Fruit fly (Drosophila melanogaster) whole organism, embryonic: ENCODE results near the gene CG5808.

Experiments used
- Ada2b ChIP-seq: fragments of 200-800 bp; sonication (Bioruptor generic); IDR thresholded peaks from 2 replicates; pipeline ENCODE4 v1.3.6; 2022; ENCODE audit warnings: missing biosample characterization, missing genetic modification characterization
- Asciz ChIP-seq: fragments of 200-800 bp; sonication (Bioruptor generic); optimal IDR thresholded peaks from 2 replicates; lab custom pipeline; 2017; ENCODE audit warnings: missing biosample characterization, mild to moderate bottlenecking, missing genetic modification characterization, missing genetic modification reagents
- Bteb2 ChIP-seq: fragments of 200-800 bp; sonication (Bioruptor generic); optimal IDR thresholded peaks from 2 replicates; lab custom pipeline; 2016; ENCODE audit warnings: missing biosample characterization, missing genetic modification characterization
- CG10366 ChIP-seq: fragments of 200-800 bp; sonication (Bioruptor generic); IDR thresholded peaks from 2 replicates; pipeline ENCODE4 v1.3.6; 2022; ENCODE audit warnings: missing biosample characterization, missing genetic modification characterization
- CG11696 ChIP-seq: fragments of 200-800 bp; sonication (Bioruptor generic); IDR thresholded peaks from 2 replicates; pipeline ENCODE4 v1.3.6; 2022; ENCODE audit warnings: missing biosample characterization, missing genetic modification characterization
- CG12104 ChIP-seq: fragments of 200-800 bp; sonication (Bioruptor generic); optimal IDR thresholded peaks from 3 replicates; lab custom pipeline; 2016; ENCODE audit warnings: missing biosample characterization, missing genetic modification characterization
- CG12219 ChIP-seq: fragments of 200-800 bp; sonication (Bioruptor generic); optimal IDR thresholded peaks from 3 replicates; lab custom pipeline; 2018; ENCODE audit warnings: missing biosample characterization, mild to moderate bottlenecking, missing genetic modification characterization
- CG12769 ChIP-seq: fragments of 200-800 bp; sonication (Bioruptor generic); optimal IDR thresholded peaks from 2 replicates; lab custom pipeline; 2019; ENCODE audit warnings: missing biosample characterization, mild to moderate bottlenecking, missing genetic modification characterization, moderate library complexity
- CG13123 ChIP-seq: fragments of 200-800 bp; sonication (Bioruptor generic); optimal IDR thresholded peaks from 2 replicates; lab custom pipeline; 2016; ENCODE audit warnings: missing biosample characterization, missing genetic modification characterization
- CG14667 ChIP-seq: fragments of 200-800 bp; sonication (Bioruptor generic); IDR thresholded peaks from 2 replicates; pipeline ENCODE4 v1.3.6; 2022; ENCODE audit warnings: missing biosample characterization, missing genetic modification characterization
- CG14710 ChIP-seq: fragments of 200-800 bp; sonication (Bioruptor generic); optimal IDR thresholded peaks from 3 replicates; lab custom pipeline; 2019; ENCODE audit warnings: missing biosample characterization, mild to moderate bottlenecking, missing genetic modification characterization, moderate library complexity
- CG2129 ChIP-seq: fragments of 200-800 bp; sonication (Bioruptor generic); IDR thresholded peaks from 2 replicates; pipeline ENCODE4 v1.3.6; 2022; ENCODE audit warnings: missing biosample characterization, missing genetic modification characterization; ENCODE audit not compliant: partially characterized antibody
- CG42726 ChIP-seq: fragments of 200-800 bp; sonication (Bioruptor generic); IDR thresholded peaks from 2 replicates; pipeline ENCODE4 v1.3.6; 2022; ENCODE audit warnings: missing biosample characterization, missing genetic modification characterization; ENCODE audit not compliant: partially characterized antibody
- CG6254 ChIP-seq: fragments of 200-800 bp; sonication (Bioruptor generic); optimal IDR thresholded peaks from 3 replicates; lab custom pipeline; 2017; ENCODE audit warnings: mild to moderate bottlenecking, missing biosample characterization, missing genetic modification reagents, missing genetic modification characterization
- CG7786 ChIP-seq: fragments of 200-800 bp; sonication (Bioruptor generic); optimal IDR thresholded peaks from 2 replicates; lab custom pipeline; 2016; ENCODE audit warnings: missing biosample characterization, missing genetic modification characterization
- CG7839 ChIP-seq: fragments of 200-800 bp; sonication (Bioruptor generic); optimal IDR thresholded peaks from 3 replicates; lab custom pipeline; 2018; ENCODE audit warnings: missing biosample characterization, mild to moderate bottlenecking, missing genetic modification characterization, moderate library complexity
- CG9215 ChIP-seq: fragments of 200-800 bp; sonication (Bioruptor generic); IDR thresholded peaks from 2 replicates; pipeline ENCODE4 v1.3.6; 2022; ENCODE audit warnings: missing biosample characterization, missing genetic modification characterization
- CG9817 ChIP-seq: fragments of 200-800 bp; sonication (Bioruptor generic); optimal IDR thresholded peaks from 2 replicates; lab custom pipeline; 2018; ENCODE audit warnings: missing biosample characterization, mild to moderate bottlenecking, missing genetic modification characterization, moderate library complexity
- D19A ChIP-seq: fragments of 200-800 bp; optimal IDR thresholded peaks from 3 replicates; lab custom pipeline; 2019; ENCODE audit warnings: missing biosample characterization, mild to moderate bottlenecking, missing genetic modification characterization, moderate library complexity
- Dip3 ChIP-seq: fragments of 200-800 bp; sonication (Bioruptor generic); optimal IDR thresholded peaks from 3 replicates; lab custom pipeline; 2016; ENCODE audit warnings: missing biosample characterization, missing genetic modification characterization
- Ets97D ChIP-seq: fragments of 200-800 bp; sonication (Bioruptor generic); optimal IDR thresholded peaks from 3 replicates; lab custom pipeline; 2016; ENCODE audit warnings: missing biosample characterization, missing genetic modification characterization
- Fer3 ChIP-seq: fragments of 200-800 bp; sonication (Bioruptor generic); optimal IDR thresholded peaks from 2 replicates; lab custom pipeline; 2018; ENCODE audit warnings: missing biosample characterization, mild to moderate bottlenecking, missing genetic modification characterization, moderate library complexity
- HLHmδ ChIP-seq: fragments of 200-800 bp; sonication (Bioruptor generic); optimal IDR thresholded peaks from 2 replicates; lab custom pipeline; 2018; ENCODE audit warnings: missing biosample characterization, mild to moderate bottlenecking, missing genetic modification characterization, moderate library complexity
- HmgD ChIP-seq: fragments of 200-800 bp; sonication (Bioruptor generic); optimal IDR thresholded peaks from 3 replicates; lab custom pipeline; 2016; ENCODE audit warnings: missing biosample characterization, missing genetic modification characterization
- Hr3 ChIP-seq: fragments of 200-800 bp; sonication (Bioruptor generic); optimal IDR thresholded peaks from 3 replicates; lab custom pipeline; 2016; ENCODE audit warnings: missing biosample characterization, missing genetic modification characterization
- Ravus ChIP-seq: fragments of 200-800 bp; sonication (Bioruptor generic); IDR thresholded peaks from 2 replicates; pipeline ENCODE4 v1.3.6; 2022; ENCODE audit warnings: missing biosample characterization, missing genetic modification characterization
- Rfx ChIP-seq: fragments of 200-800 bp; sonication (Bioruptor generic); IDR thresholded peaks from 2 replicates; pipeline ENCODE4 v1.3.6; 2022; ENCODE audit warnings: missing biosample characterization, missing genetic modification characterization
- Spps ChIP-seq: fragments of 200-800 bp; sonication (Bioruptor generic); optimal IDR thresholded peaks from 2 replicates; lab custom pipeline; 2018; ENCODE audit warnings: missing biosample characterization, mild to moderate bottlenecking, missing genetic modification characterization
- Trl ChIP-seq, 3 experiments: fragments of >200 bp in 2 of 3; fragments of 200-800 bp in 1 of 3; sonication (Bioruptor generic) in 1 of 3; optimal IDR thresholded peaks; 2 replicates in 1 of 3; 3 replicates in 2 of 3; lab custom pipeline; 2016 to 2017; ENCODE audit warnings: missing biosample characterization in 1 of 3, missing genetic modification characterization in 1 of 3
- ap ChIP-seq: fragments of 200-800 bp; sonication (Bioruptor generic); IDR thresholded peaks from 2 replicates; pipeline ENCODE4 v1.3.6; 2022; ENCODE audit warnings: missing biosample characterization, missing genetic modification characterization
- ash1 ChIP-seq: fragments of 200-800 bp; sonication (Bioruptor generic); optimal IDR thresholded peaks from 2 replicates; lab custom pipeline; 2018; ENCODE audit warnings: missing biosample characterization, mild to moderate bottlenecking, missing genetic modification characterization
- az2 ChIP-seq: fragments of 200-800 bp; sonication (Bioruptor generic); optimal IDR thresholded peaks from 3 replicates; lab custom pipeline; 2016; ENCODE audit warnings: missing biosample characterization, missing genetic modification characterization
- btn ChIP-seq: fragments of 200-800 bp; sonication (Bioruptor generic); optimal IDR thresholded peaks from 2 replicates; lab custom pipeline; 2016; ENCODE audit warnings: missing biosample characterization, missing genetic modification characterization
- corto ChIP-seq: fragments of 200-800 bp; sonication (Bioruptor generic); optimal IDR thresholded peaks from 2 replicates; lab custom pipeline; 2016; ENCODE audit warnings: missing biosample characterization, mild to moderate bottlenecking, missing genetic modification characterization, moderate library complexity
- croc ChIP-seq: fragments of 200-800 bp; sonication (Bioruptor generic); conservative IDR thresholded peaks from 3 replicates; pipeline ENCODE4 v1.3.6; 2022; ENCODE audit warnings: missing biosample characterization, missing genetic modification characterization
- gfzf ChIP-seq: fragments of 200-800 bp; sonication (Bioruptor generic); optimal IDR thresholded peaks from 2 replicates; lab custom pipeline; 2016; ENCODE audit warnings: missing biosample characterization, mild to moderate bottlenecking, missing genetic modification characterization, moderate library complexity
- knrl ChIP-seq: fragments of 200-800 bp; sonication (Bioruptor generic); IDR thresholded peaks from 3 replicates; pipeline ENCODE4 v1.3.6; 2022; ENCODE audit warnings: missing biosample characterization, missing genetic modification characterization; ENCODE audit not compliant: partially characterized antibody
- mld ChIP-seq: fragments of 200-800 bp; sonication (Bioruptor generic); IDR thresholded peaks from 3 replicates; pipeline ENCODE4 v1.3.6; 2022; ENCODE audit warnings: missing biosample characterization, missing genetic modification characterization; ENCODE audit not compliant: partially characterized antibody
- nmo ChIP-seq: fragments of 200-800 bp; sonication (Bioruptor generic); optimal IDR thresholded peaks from 2 replicates; lab custom pipeline; 2018; ENCODE audit warnings: missing biosample characterization, mild to moderate bottlenecking, missing genetic modification characterization, moderate library complexity
- onecut ChIP-seq: fragments of 200-800 bp; sonication (Bioruptor generic); IDR thresholded peaks from 2 replicates; pipeline ENCODE4 v1.3.6; 2022; ENCODE audit warnings: missing biosample characterization, missing genetic modification characterization
- otp ChIP-seq: fragments of 200-800 bp; sonication (Bioruptor generic); IDR thresholded peaks from 3 replicates; pipeline ENCODE4, ENCODE4 v1.3.6; 2022; ENCODE audit warnings: missing biosample characterization, missing genetic modification characterization
- p53 ChIP-seq: fragments of 200-800 bp; sonication (Bioruptor generic); optimal IDR thresholded peaks from 2 replicates; lab custom pipeline; 2016; ENCODE audit warnings: missing biosample characterization, missing genetic modification characterization
- peb ChIP-seq: fragments of 200-800 bp; sonication (Bioruptor generic); IDR thresholded peaks from 2 replicates; pipeline ENCODE4 v1.3.6; 2022; ENCODE audit warnings: missing biosample characterization, missing genetic modification characterization
- pfk ChIP-seq: fragments of 200-800 bp; sonication (Bioruptor generic); optimal IDR thresholded peaks from 2 replicates; lab custom pipeline; 2018; ENCODE audit warnings: missing biosample characterization, mild to moderate bottlenecking, missing genetic modification characterization, moderate library complexity
- pnt ChIP-seq: fragments of 200-800 bp; sonication (Bioruptor generic); optimal IDR thresholded peaks from 3 replicates; lab custom pipeline; 2016; ENCODE audit warnings: missing biosample characterization, missing genetic modification characterization
- pzg ChIP-seq: fragments of 200-800 bp; sonication (Bioruptor generic); optimal IDR thresholded peaks from 3 replicates; lab custom pipeline; 2018; ENCODE audit warnings: missing biosample characterization, mild to moderate bottlenecking, missing genetic modification characterization, moderate library complexity
- salm ChIP-seq: fragments of 200-800 bp; sonication (Bioruptor generic); optimal IDR thresholded peaks from 2 replicates; lab custom pipeline; 2018; ENCODE audit warnings: missing biosample characterization, mild to moderate bottlenecking, missing genetic modification characterization
- stc ChIP-seq: fragments of 200-800 bp; sonication (Bioruptor generic); IDR thresholded peaks from 2 replicates; pipeline ENCODE4 v1.3.6; 2022; ENCODE audit warnings: missing biosample characterization, missing genetic modification characterization
- ttk ChIP-seq: fragments of 200-800 bp; sonication (Bioruptor generic); IDR thresholded peaks from 2 replicates; pipeline ENCODE4 v2.1.2; 2022; ENCODE audit warnings: missing biosample characterization, missing genetic modification characterization

CG5808 gene

dm6 chr3R:24813637-24814301 lies 3.0 kb downstream of the CG5808 start, which contains the start of the genes lili and CG34150 (continued):
- TF ChIP-seq salm: no peak
- peak; percentile 56; the same call in 1 of the 2 replicates for TF ChIP-seq CG42726 (GFP tag; lab: Robert Waterston, UW)
- TF ChIP-seq HmgD: no peak
- TF ChIP-seq ash1 (GFP tag; lab: Kevin White, UChicago): no peak
- 0 out of 2 replicates have a peak, but pooled peaks have one; percentile 26 for TF ChIP-seq CG14667 (GFP tag; lab: Robert Waterston, UW)
- TF ChIP-seq Trl (optimal IDR thresholded peaks at IDR 0.05; lab: Kevin White, UChicago): no peak
- TF ChIP-seq Trl (GFP tag; optimal IDR thresholded peaks at IDR 0.05; lab: Kevin White, UChicago): peak; percentile 80
- TF ChIP-seq Ada2b (GFP tag; lab: Robert Waterston, UW): peak; percentile 63; the same call in 1 of the 2 replicates
- no peak for TF ChIP-seq CG11696 (GFP tag; lab: Robert Waterston, UW)
- peak; percentile 35 for TF ChIP-seq gfzf (GFP tag; lab: Kevin White, UChicago)
- TF ChIP-seq CG12219 (GFP tag; lab: Kevin White, UChicago): no peak
- peak; percentile 74 for TF ChIP-seq CG7786 (GFP tag; lab: Kevin White, UChicago)
- peak; percentile 15 for TF ChIP-seq CG6254 (GFP tag; lab: Kevin White, UChicago)
- TF ChIP-seq mld (GFP tag; lab: Robert Waterston, UW): no peak
- peak; percentile 3 for TF ChIP-seq pnt (GFP tag; lab: Kevin White, UChicago)
- TF ChIP-seq CG12769 (tag; lab: Kevin White, UChicago): no peak
- peak; percentile 78 for TF ChIP-seq Rfx (GFP tag; lab: Robert Waterston, UW)
- TF ChIP-seq Spps (tag; lab: Kevin White, UChicago): peak; percentile 43
- peak; percentile 65 for TF ChIP-seq Dip3
- TF ChIP-seq CG9215: peak; percentile 73
- TF ChIP-seq HLHmδ (GFP tag; lab: Kevin White, UChicago): no peak
- peak; percentile 74 for TF ChIP-seq Hr3 (GFP tag; lab: Kevin White, UChicago)
- peak; percentile 74 for TF ChIP-seq CG7839
- peak; percentile 58 for TF ChIP-seq CG13123
- TF ChIP-seq btn (GFP tag; lab: Kevin White, UChicago): no peak
- peak; percentile 77 for TF ChIP-seq CG9817 (tag; lab: Kevin White, UChicago)
- peak; percentile 75 for TF ChIP-seq Fer3 (tag; lab: Kevin White, UChicago)
- no peak for TF ChIP-seq D19A (tag; lab: Kevin White, UChicago)
- TF ChIP-seq otp (GFP tag; lab: Robert Waterston, UW): no peak
- no peak for TF ChIP-seq Ravus
- TF ChIP-seq corto: no peak
- peak; percentile 52 for TF ChIP-seq CG12104 (GFP tag; lab: Kevin White, UChicago)
- peak; percentile 80 for TF ChIP-seq az2 (GFP tag; lab: Kevin White, UChicago)
- TF ChIP-seq CG2129 (GFP tag; lab: Robert Waterston, UW): peak; percentile 41; the same call in 1 of the 2 replicates
- peak; percentile 76 for TF ChIP-seq Ets97D
- TF ChIP-seq stc (GFP tag; lab: Robert Waterston, UW): peak; percentile 56
- peak; percentile 52; the same call in 1 of the 2 replicates for TF ChIP-seq peb (GFP tag; lab: Robert Waterston, UW)
- 0 out of 2 replicates have a peak, but pooled peaks have one; percentile 18 for TF ChIP-seq ap
- TF ChIP-seq croc (GFP tag; lab: Robert Waterston, UW): peak; percentile 37; the same call in 2 of the 3 replicates
- TF ChIP-seq CG14710 (tag; lab: Kevin White, UChicago): peak; percentile 91
- peak; percentile 82 for TF ChIP-seq nmo (GFP tag; lab: Kevin White, UChicago)
- TF ChIP-seq pfk: no peak
- 0 out of 2 replicates have a peak, but pooled peaks have one; percentile 47 for TF ChIP-seq ttk
- TF ChIP-seq Bteb2 (GFP tag; lab: Kevin White, UChicago): peak; percentile 86
- peak; percentile 47 for TF ChIP-seq onecut
- TF ChIP-seq knrl (GFP tag; lab: Robert Waterston, UW): peak; percentile 85
- peak; percentile 63 for TF ChIP-seq CG10366 (GFP tag; lab: Robert Waterston, UW)
- peak; percentile 50 for TF ChIP-seq p53
- TF ChIP-seq pzg (GFP tag; lab: Kevin White, UChicago): peak; percentile 60
- TF ChIP-seq Asciz (GFP tag; lab: Kevin White, UChicago): peak; percentile 55
